Fruit fly (Drosophila melanogaster) whole organism, embryonic: Measurements from ENCODE around the gene Kal1.
A peak's percentile ranks its signal among the peaks of the same experiment; 100 is the strongest.

ENCODE experiments used
- B-H1 ChIP-seq: fragments of 200-800 bp; sonication (Bioruptor generic); IDR thresholded peaks from 3 replicates; pipeline ENCODE4 v1.3.6; 2022; ENCODE audit warnings: missing biosample characterization, missing genetic modification characterization
- Blimp-1 ChIP-seq: fragments of 200-800 bp; sonication (Bioruptor generic); optimal IDR thresholded peaks from 3 replicates; lab custom pipeline; 2018; ENCODE audit warnings: missing biosample characterization, missing genetic modification characterization, mild to moderate bottlenecking, moderate library complexity, missing genetic modification reagents
- CG10366 ChIP-seq: fragments of 200-800 bp; sonication (Bioruptor generic); IDR thresholded peaks from 2 replicates; pipeline ENCODE4 v1.3.6; 2022; ENCODE audit warnings: missing biosample characterization, missing genetic modification characterization
- CG11085 ChIP-seq: fragments of 200-800 bp; sonication (Bioruptor generic); IDR thresholded peaks from 2 replicates; pipeline ENCODE4 v1.3.6; 2022; ENCODE audit warnings: missing biosample characterization, missing genetic modification characterization
- CG11695 ChIP-seq: fragments of 200-800 bp; sonication (Bioruptor generic); IDR thresholded peaks from 3 replicates; pipeline ENCODE4 v1.3.6; 2022; ENCODE audit warnings: missing biosample characterization, missing genetic modification characterization
- CG12299 ChIP-seq: fragments of 200-800 bp; sonication (Bioruptor generic); optimal IDR thresholded peaks from 2 replicates; lab custom pipeline; 2018; ENCODE audit warnings: missing biosample characterization, mild to moderate bottlenecking, missing genetic modification characterization
- CG12659 ChIP-seq: fragments of 200-800 bp; sonication (Bioruptor generic); optimal IDR thresholded peaks from 3 replicates; lab custom pipeline; 2017; ENCODE audit warnings: mild to moderate bottlenecking, missing biosample characterization, missing genetic modification reagents, missing genetic modification characterization
- CG1832 ChIP-seq: fragments of 200-800 bp; sonication (Bioruptor generic); optimal IDR thresholded peaks from 2 replicates; lab custom pipeline; 2017; ENCODE audit warnings: missing biosample characterization, mild to moderate bottlenecking, missing genetic modification characterization, inconsistent platforms
- CG18764 ChIP-seq: fragments of 200-800 bp; sonication (Bioruptor generic); optimal IDR thresholded peaks from 3 replicates; lab custom pipeline; 2016; ENCODE audit warnings: missing biosample characterization, missing genetic modification characterization
- CG34376 ChIP-seq: fragments of 200-800 bp; sonication (Bioruptor generic); optimal IDR thresholded peaks from 2 replicates; lab custom pipeline; 2018; ENCODE audit warnings: missing biosample characterization, mild to moderate bottlenecking, missing genetic modification characterization
- CG3726 ChIP-seq: fragments of 200-800 bp; sonication (Bioruptor generic); IDR thresholded peaks from 3 replicates; pipeline ENCODE4, ENCODE4 v1.3.6; 2022; ENCODE audit warnings: missing biosample characterization, missing genetic modification characterization
- CG6254 ChIP-seq: fragments of 200-800 bp; sonication (Bioruptor generic); optimal IDR thresholded peaks from 3 replicates; lab custom pipeline; 2017; ENCODE audit warnings: mild to moderate bottlenecking, missing biosample characterization, missing genetic modification reagents, missing genetic modification characterization
- CG7745 ChIP-seq: fragments of 200-800 bp; sonication (Bioruptor generic); optimal IDR thresholded peaks from 2 replicates; lab custom pipeline; 2018; ENCODE audit warnings: missing biosample characterization, mild to moderate bottlenecking, missing genetic modification characterization, moderate library complexity
- CG8924 ChIP-seq: fragments of 200-800 bp; optimal IDR thresholded peaks from 3 replicates; lab custom pipeline; 2019; ENCODE audit warnings: missing biosample characterization, mild to moderate bottlenecking, missing genetic modification characterization, moderate library complexity
- CG9437 ChIP-seq: fragments of 200-800 bp; sonication (Bioruptor generic); optimal IDR thresholded peaks from 2 replicates; lab custom pipeline; 2018; ENCODE audit warnings: missing biosample characterization, mild to moderate bottlenecking, missing genetic modification characterization
- CG9727 ChIP-seq: fragments of 200-800 bp; sonication (Bioruptor generic); optimal IDR thresholded peaks from 3 replicates; lab custom pipeline; 2017; ENCODE audit warnings: missing biosample characterization, mild to moderate bottlenecking, missing genetic modification characterization
- Dref ChIP-seq: fragments of 200-800 bp; sonication (Bioruptor generic); IDR thresholded peaks from 2 replicates; pipeline ENCODE4 v1.3.6; 2022; ENCODE audit warnings: missing biosample characterization, missing genetic modification characterization
- Ets65A ChIP-seq: fragments of 200-800 bp; sonication (Bioruptor generic); peaks from one replicate; lab custom pipeline; 2016; ENCODE audit warnings: missing biosample characterization, missing genetic modification characterization
- Med ChIP-seq: fragments of 200-800 bp; sonication (Bioruptor generic); peaks from one replicate; lab custom pipeline; 2016; ENCODE audit warnings: missing biosample characterization, missing genetic modification characterization, mild to moderate bottlenecking, inconsistent platforms, moderate library complexity
- Mes4 ChIP-seq: fragments of 200-800 bp; sonication (Bioruptor generic); optimal IDR thresholded peaks from 2 replicates; lab custom pipeline; 2016; ENCODE audit warnings: missing biosample characterization, missing genetic modification characterization
- Pdp1 ChIP-seq, 2 experiments: fragments of 200-800 bp; sonication (Bioruptor generic); optimal IDR thresholded peaks; 3 replicates each; lab custom pipeline; 2016; ENCODE audit warnings: missing biosample characterization in 2 of 2, missing genetic modification characterization in 2 of 2, mild to moderate bottlenecking in 1 of 2, moderate library complexity in 1 of 2
- Scr ChIP-seq: fragments of 200-800 bp; sonication (Bioruptor generic); IDR thresholded peaks from 2 replicates; pipeline ENCODE4 v1.3.6; 2022; ENCODE audit warnings: missing biosample characterization, missing genetic modification characterization; ENCODE audit not compliant: partially characterized antibody
- Trl ChIP-seq, 3 experiments: fragments of >200 bp in 2 of 3; fragments of 200-800 bp in 1 of 3; sonication (Bioruptor generic) in 1 of 3; optimal IDR thresholded peaks; 2 replicates in 1 of 3; 3 replicates in 2 of 3; lab custom pipeline; 2016 to 2017; ENCODE audit warnings: missing biosample characterization in 1 of 3, missing genetic modification characterization in 1 of 3
- abd-A ChIP-seq: fragments of 200-800 bp; sonication (Bioruptor generic); optimal IDR thresholded peaks from 3 replicates; lab custom pipeline; 2019; ENCODE audit warnings: missing biosample characterization, mild to moderate bottlenecking, missing genetic modification characterization, moderate library complexity
- bowl ChIP-seq: fragments of 200-800 bp; sonication (Bioruptor generic); IDR thresholded peaks from 2 replicates; pipeline ENCODE4 v1.3.6; 2022; ENCODE audit warnings: missing biosample characterization, missing genetic modification characterization
- cas ChIP-seq: fragments of 200-800 bp; sonication (Bioruptor generic); IDR thresholded peaks from 2 replicates; pipeline ENCODE4 v1.3.6; 2022; ENCODE audit warnings: missing biosample characterization, missing genetic modification characterization
- cato ChIP-seq: fragments of 200-800 bp; sonication (Bioruptor generic); optimal IDR thresholded peaks from 2 replicates; lab custom pipeline; 2016; ENCODE audit warnings: missing biosample characterization, missing genetic modification characterization, borderline replicate concordance
- cg ChIP-seq: fragments of 200-800 bp; sonication (Bioruptor generic); optimal IDR thresholded peaks from 3 replicates; lab custom pipeline; 2019; ENCODE audit warnings: missing biosample characterization, mild to moderate bottlenecking, missing genetic modification characterization, moderate library complexity
- gce ChIP-seq: fragments of 200-800 bp; sonication (Bioruptor generic); IDR thresholded peaks from 3 replicates; pipeline ENCODE4 v1.3.6; 2022; ENCODE audit warnings: missing biosample characterization, missing genetic modification characterization
- gem ChIP-seq: fragments of 200-800 bp; sonication (Bioruptor generic); optimal IDR thresholded peaks from 2 replicates; lab custom pipeline; 2019; ENCODE audit warnings: missing biosample characterization, mild to moderate bottlenecking, missing genetic modification characterization, moderate library complexity
- ham ChIP-seq: fragments of 200-800 bp; sonication (Bioruptor generic); IDR thresholded peaks from 2 replicates; pipeline ENCODE4 v1.3.6; 2022; ENCODE audit warnings: missing biosample characterization, missing genetic modification characterization
- kni ChIP-seq: fragments of 200-800 bp; sonication (Bioruptor generic); optimal IDR thresholded peaks from 3 replicates; lab custom pipeline; 2017; ENCODE audit warnings: mild to moderate bottlenecking, missing biosample characterization, missing genetic modification reagents, missing genetic modification characterization
- lilli ChIP-seq: fragments of 200-800 bp; sonication (Bioruptor generic); optimal IDR thresholded peaks from 3 replicates; lab custom pipeline; 2016; ENCODE audit warnings: missing biosample characterization, missing genetic modification characterization
- lmd ChIP-seq: fragments of 200-800 bp; sonication (Bioruptor generic); IDR thresholded peaks from 2 replicates; pipeline ENCODE4 v1.3.6; 2022; ENCODE audit warnings: missing biosample characterization, missing genetic modification characterization
- mam ChIP-seq: fragments of 200-800 bp; sonication (Bioruptor generic); optimal IDR thresholded peaks from 3 replicates; lab custom pipeline; 2016; ENCODE audit warnings: missing biosample characterization, missing genetic modification characterization
- nerfin-1 ChIP-seq: fragments of 200-800 bp; sonication (Bioruptor generic); optimal IDR thresholded peaks from 3 replicates; lab custom pipeline; 2019; ENCODE audit warnings: missing biosample characterization, mild to moderate bottlenecking, missing genetic modification characterization, moderate library complexity
- nom ChIP-seq: fragments of 200-800 bp; sonication (Bioruptor generic); optimal IDR thresholded peaks from 2 replicates; lab custom pipeline; 2017; ENCODE audit warnings: missing biosample characterization, missing genetic modification characterization, mild to moderate bottlenecking, moderate library complexity, missing genetic modification reagents
- onecut ChIP-seq: fragments of 200-800 bp; sonication (Bioruptor generic); IDR thresholded peaks from 2 replicates; pipeline ENCODE4 v1.3.6; 2022; ENCODE audit warnings: missing biosample characterization, missing genetic modification characterization
- pum ChIP-seq: fragments of 200-800 bp; sonication (Bioruptor generic); optimal IDR thresholded peaks from 2 replicates; lab custom pipeline; 2016; ENCODE audit warnings: missing biosample characterization, missing genetic modification characterization
- sc ChIP-seq, 3 experiments: fragments of >200 bp in 2 of 3; fragments of 200-800 bp in 1 of 3; sonication (Bioruptor generic) in 1 of 3; optimal IDR thresholded peaks; 2 replicates in 2 of 3; 3 replicates in 1 of 3; lab custom pipeline; 2017; ENCODE audit warnings: mild to moderate bottlenecking in 1 of 3, missing biosample characterization in 1 of 3, missing genetic modification characterization in 1 of 3, missing genetic modification reagents in 1 of 3
- sima ChIP-seq: fragments of 200-800 bp; sonication (Bioruptor generic); optimal IDR thresholded peaks from 2 replicates; lab custom pipeline; 2016; ENCODE audit warnings: missing biosample characterization, missing genetic modification characterization
- yki ChIP-seq: fragments of >200 bp; optimal IDR thresholded peaks from 3 replicates; lab custom pipeline; 2018
- zen2 ChIP-seq: fragments of 200-800 bp; sonication (Bioruptor generic); IDR thresholded peaks from 3 replicates; pipeline ENCODE4 v1.3.6; 2022; ENCODE audit warnings: missing biosample characterization, missing genetic modification characterization; ENCODE audit not compliant: partially characterized antibody

Gene Kal1

dm6 chr3R:24102387-24102786, 38.8 kb upstream of the Kal1 start (continued):
- no peak for TF ChIP-seq gce
- peak; percentile 34; the same call in 1 of the 3 replicates for TF ChIP-seq CG11695 (GFP tag; lab: Robert Waterston, UW)
- TF ChIP-seq gem (tag; lab: Kevin White, UChicago): peak; percentile 37

dm6 chr3R:24103708-24104107, 37.5 kb upstream of the Kal1 start:
- TF ChIP-seq zen2 (GFP tag; lab: Robert Waterston, UW): 0 out of 3 replicates have a peak, but pooled peaks have one; percentile 5
- no peak for TF ChIP-seq CG7745 (tag; lab: Kevin White, UChicago)
- TF ChIP-seq Ets65A: peak; percentile 84
- TF ChIP-seq Med (GFP tag; lab: Kevin White, UChicago): peak; percentile 56
- TF ChIP-seq Blimp-1 (GFP tag; lab: Kevin White, UChicago): no peak

dm6 chr3R:24104471-24105311, 36.5 kb upstream of the Kal1 start:
- TF ChIP-seq sima (GFP tag; lab: Kevin White, UChicago): no peak
- TF ChIP-seq abd-A (tag; lab: Kevin White, UChicago): peak; percentile 73
- TF ChIP-seq cg (GFP tag; lab: Kevin White, UChicago): peak; percentile 65
- TF ChIP-seq CG9437: peak; percentile 75
- no peak for TF ChIP-seq CG12659 (GFP tag; lab: Kevin White, UChicago)
- TF ChIP-seq Scr (GFP tag; lab: Robert Waterston, UW): no peak
- TF ChIP-seq Med (GFP tag; lab: Kevin White, UChicago): peak; percentile 20
- peak; percentile 86 to 95 for TF ChIP-seq Trl (optimal IDR thresholded peaks at IDR 0.05; lab: Kevin White, UChicago)
- no peak for TF ChIP-seq Trl (GFP tag; optimal IDR thresholded peaks at IDR 0.05; lab: Kevin White, UChicago)
- TF ChIP-seq bowl (GFP tag; lab: Robert Waterston, UW): no peak
- peak; percentile 71 for TF ChIP-seq CG8924 (tag; lab: Kevin White, UChicago)
- TF ChIP-seq CG12299 (tag; lab: Kevin White, UChicago): peak; percentile 43
- no peak for TF ChIP-seq cas (GFP tag; lab: Robert Waterston, UW)
- TF ChIP-seq nom (GFP tag; lab: Kevin White, UChicago): peak; percentile 26
- TF ChIP-seq Pdp1 (GFP tag; optimal IDR thresholded peaks at IDR 0.05; lab: Kevin White, UChicago): peak in 1 of 2 experiments; percentile 52
- no peak for TF ChIP-seq CG1832 (GFP tag; lab: Kevin White, UChicago)
- TF ChIP-seq onecut (GFP tag; lab: Robert Waterston, UW): peak; percentile 94
- no peak for TF ChIP-seq CG9727 (GFP tag; lab: Kevin White, UChicago)
- peak; percentile 77 for TF ChIP-seq nerfin-1 (tag; lab: Kevin White, UChicago)
- TF ChIP-seq CG34376: peak; percentile 59
- peak; percentile 2 for TF ChIP-seq yki

dm6 chr3R:24105312-24105902, 35.8 kb upstream of the Kal1 start, which contains the start of gene Syx1A:
Syx1A (minus strand) TSS chr3R:24105763.
- TF ChIP-seq CG18764 (GFP tag; lab: Kevin White, UChicago): no peak
- TF ChIP-seq Dref: no peak
- no peak for TF ChIP-seq sc (optimal IDR thresholded peaks at IDR 0.05; lab: Kevin White, UChicago)
- TF ChIP-seq sc (GFP tag; optimal IDR thresholded peaks at IDR 0.05; lab: Kevin White, UChicago): no peak
- TF ChIP-seq CG6254: no peak
- TF ChIP-seq CG10366 (GFP tag; lab: Robert Waterston, UW): no peak
- no peak for TF ChIP-seq pum
- no peak for TF ChIP-seq gem (tag; lab: Kevin White, UChicago)
- TF ChIP-seq mam (GFP tag; lab: Kevin White, UChicago): no peak
- no peak for TF ChIP-seq lilli (GFP tag; lab: Kevin White, UChicago)
- TF ChIP-seq Mes4 (GFP tag; lab: Kevin White, UChicago): no peak
- no peak for TF ChIP-seq lmd (GFP tag; lab: Robert Waterston, UW)
- no peak for TF ChIP-seq B-H1
- no peak for TF ChIP-seq CG3726 (GFP tag; lab: Robert Waterston, UW)
- TF ChIP-seq kni: no peak
- no peak for TF ChIP-seq cato (GFP tag; lab: Kevin White, UChicago)
- no peak for TF ChIP-seq ham (GFP tag; lab: Robert Waterston, UW)
- no peak for TF ChIP-seq CG11085
